Fruit fly (Drosophila melanogaster) whole organism, pupa: ENCODE data around the gene Tomosyn.
A peak's percentile ranks its signal among the peaks of the same experiment; 100 is the strongest.

Experiments
- CG4496 ChIP-seq: fragments of 200-800 bp; sonication (Bioruptor generic); IDR thresholded peaks from 3 replicates; pipeline ENCODE4 v1.3.6; 2022; ENCODE audit warnings: missing biosample characterization, missing genetic modification characterization
- CG8159 ChIP-seq: fragments of 200-800 bp; sonication (Bioruptor generic); optimal IDR thresholded peaks from 3 replicates; lab custom pipeline; 2018; ENCODE audit warnings: missing biosample characterization, mild to moderate bottlenecking, missing genetic modification characterization, moderate library complexity
- D1 ChIP-seq: fragments of 200-800 bp; sonication (Bioruptor generic); optimal IDR thresholded peaks from 2 replicates; lab custom pipeline; 2018; ENCODE audit warnings: missing biosample characterization, mild to moderate bottlenecking, missing genetic modification characterization, moderate library complexity
- EcR ChIP-seq: fragments of 200-800 bp; sonication (Bioruptor generic); optimal IDR thresholded peaks from 3 replicates; lab custom pipeline; 2019; ENCODE audit warnings: missing biosample characterization, missing genetic modification characterization, mild to moderate bottlenecking, moderate library complexity, missing genetic modification reagents
- Ets98B ChIP-seq: fragments of 200-800 bp; sonication (Bioruptor generic); IDR thresholded peaks from 2 replicates; pipeline ENCODE4 v1.3.6; 2022; ENCODE audit warnings: missing biosample characterization, missing genetic modification characterization
- Pif1A ChIP-seq: fragments of 200-800 bp; sonication (Bioruptor generic); optimal IDR thresholded peaks from 3 replicates; lab custom pipeline; 2016; ENCODE audit warnings: missing biosample characterization, missing genetic modification characterization
- Pif1B ChIP-seq: fragments of 200-800 bp; sonication (Bioruptor generic); optimal IDR thresholded peaks from 3 replicates; lab custom pipeline; 2016; ENCODE audit warnings: missing biosample characterization, missing genetic modification characterization

- peak; percentile 10 for TF ChIP-seq Pif1A
- TF ChIP-seq CG8159 (tag; lab: Kevin White, UChicago) = peak; percentile 66
- TF ChIP-seq EcR (GFP tag; lab: Kevin White, UChicago) = no peak
- peak; percentile 46 for TF ChIP-seq Pif1B (GFP tag; lab: Kevin White, UChicago)
- no peak for TF ChIP-seq D1 (tag; lab: Kevin White, UChicago)
- TF ChIP-seq CG4496 (GFP tag; lab: Robert Waterston, UW) = 0 out of 3 replicates have a peak, but pooled peaks have one; percentile 47
- TF ChIP-seq Ets98B (GFP tag; lab: Robert Waterston, UW) = no peak
Observed at dm6 chrX:12662679-12663463, 31.5 kb downstream of the Tomosyn start.
